Fruit fly (Drosophila melanogaster) whole organism, wandering third instar larva: ENCODE results near the gene CG10874.

Experiments used
- Abd-B ChIP-seq: fragments of >200 bp; optimal IDR thresholded peaks from 2 replicates; lab custom pipeline; 2017; ENCODE audit warnings: missing biosample characterization, missing genetic modification characterization
- h ChIP-seq: fragments of 200-800 bp; sonication (Bioruptor generic); optimal IDR thresholded peaks from 3 replicates; lab custom pipeline; 2016; ENCODE audit warnings: missing biosample characterization, mild to moderate bottlenecking, missing genetic modification characterization
- tai ChIP-seq: sonication (Bioruptor generic); optimal IDR thresholded peaks from 2 replicates; lab custom pipeline; 2016; ENCODE audit warnings: missing biosample characterization, missing genetic modification characterization

dm6 chr2L:2147208-2147607 is 45.0 kb downstream of the CG10874 start, which contains the start of the genes CG11723 and Tbcd:
- TF ChIP-seq Abd-B: no peak
- TF ChIP-seq tai (GFP tag; lab: Kevin White, UChicago): no peak
- no peak for TF ChIP-seq h
